Worm (Caenorhabditis elegans) whole organism, L4/young adult: ENCODE measurements around the gene yif-1.
"Not testable (repeated sequence)": the region's sequence is repeated elsewhere in the genome, so short reads cannot be mapped to it uniquely, and the experiment has no call there.

ENCODE experiments used
- W03F9.2 ChIP-seq: fragments of 150-350 bp; optimal IDR thresholded peaks from 2 replicates; lab custom pipeline; 2014; ENCODE audit warnings: missing biosample characterization, missing genetic modification characterization
- dao-5 ChIP-seq: sonication (generic microtip); optimal IDR thresholded peaks from 2 replicates; lab custom pipeline; 2016; ENCODE audit warnings: missing genotype, missing genetic modification characterization, moderate library complexity, missing compliant biosample characterization
- him-1 ChIP-seq: sonication (generic microtip); optimal IDR thresholded peaks from 2 replicates; lab custom pipeline; 2016; ENCODE audit warnings: missing genotype, missing genetic modification reagents, missing genetic modification characterization, missing compliant biosample characterization

yif-1 gene

DNA sequence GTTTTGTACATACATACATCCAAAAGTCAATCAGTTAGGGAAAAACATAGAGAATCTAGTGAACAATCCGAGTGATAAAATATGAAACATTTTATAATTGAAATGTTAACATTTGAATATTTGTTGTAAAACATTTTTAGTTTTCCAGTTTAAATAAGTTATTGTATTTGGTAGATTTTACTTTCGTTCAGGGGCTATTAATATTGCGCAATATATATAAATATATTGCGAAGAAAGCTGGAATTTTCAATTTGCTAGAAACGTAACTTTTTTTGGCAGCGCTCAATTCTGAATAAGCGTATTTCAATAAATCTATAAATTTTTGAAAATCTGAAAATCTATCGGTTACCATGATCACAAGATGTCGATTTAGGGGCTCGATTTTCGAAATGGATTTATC is 47.2 kb downstream of the yif-1 start:
- TF ChIP-seq him-1 (tag; lab: Kevin White, UChicago) (no peak), dao-5 (no peak), W03F9.2 (no peak)

DNA sequence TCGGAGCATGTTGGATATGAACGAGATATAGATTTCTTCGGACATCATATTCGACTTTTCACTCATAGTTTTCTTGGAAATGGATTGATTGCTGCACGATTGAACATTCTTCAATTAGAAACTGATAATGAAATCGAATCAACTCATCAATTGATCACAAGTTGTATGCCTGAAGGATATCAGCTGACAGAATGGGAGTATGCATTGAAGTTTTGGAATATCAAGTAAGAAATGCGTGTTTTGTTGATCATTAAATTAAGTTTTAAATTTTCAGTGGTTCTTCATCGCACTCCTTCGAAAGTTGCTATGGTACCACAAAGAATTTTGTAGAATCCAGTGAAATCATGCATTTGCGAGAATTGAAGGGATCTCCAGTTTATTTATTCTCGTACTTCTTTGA is 48.3 kb downstream of the yif-1 start:
- TF ChIP-seq W03F9.2 (no peak), him-1 (tag; lab: Kevin White, UChicago) (no peak), dao-5 (no peak)

DNA sequence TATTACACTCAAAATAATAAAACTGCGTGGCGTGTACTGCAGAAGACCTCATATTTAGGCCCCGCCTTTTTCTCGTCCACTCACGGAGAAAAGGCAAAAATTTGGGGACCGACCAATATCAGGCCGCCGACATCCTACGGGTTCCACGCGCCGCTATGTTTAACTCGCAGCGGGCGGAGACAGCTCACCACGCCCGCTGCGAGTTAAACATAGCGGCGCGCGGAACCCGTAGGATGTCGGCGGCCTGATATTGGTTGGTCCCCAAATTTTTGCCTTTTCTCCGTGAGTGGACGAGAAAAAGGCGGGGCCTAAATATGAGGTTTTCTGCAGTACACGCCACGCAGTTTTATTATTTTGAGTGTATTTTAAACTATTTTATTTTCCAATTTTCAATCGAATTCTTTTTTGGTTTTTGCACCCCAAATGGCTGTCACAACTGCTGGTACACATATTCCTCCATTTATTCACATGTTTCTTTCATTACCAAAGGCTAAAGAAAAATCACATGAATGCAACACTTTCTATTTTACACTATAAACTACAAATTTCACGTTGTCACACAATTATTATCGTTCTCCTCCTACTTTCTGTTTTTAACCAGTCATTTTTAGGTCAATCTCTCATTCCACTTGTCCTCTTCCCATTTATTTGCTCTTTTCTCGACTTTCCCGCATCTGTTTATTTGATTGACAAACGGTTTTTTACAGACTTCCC is 50.5 kb downstream of the yif-1 start, which contains the start of gene uda-1:
uda-1 (plus strand) TSS at position 708 of the 714 bp plus-strand sequence.
- TF ChIP-seq dao-5; W03F9.2; him-1 (tag; lab: Kevin White, UChicago): not testable (repeated sequence)

DNA sequence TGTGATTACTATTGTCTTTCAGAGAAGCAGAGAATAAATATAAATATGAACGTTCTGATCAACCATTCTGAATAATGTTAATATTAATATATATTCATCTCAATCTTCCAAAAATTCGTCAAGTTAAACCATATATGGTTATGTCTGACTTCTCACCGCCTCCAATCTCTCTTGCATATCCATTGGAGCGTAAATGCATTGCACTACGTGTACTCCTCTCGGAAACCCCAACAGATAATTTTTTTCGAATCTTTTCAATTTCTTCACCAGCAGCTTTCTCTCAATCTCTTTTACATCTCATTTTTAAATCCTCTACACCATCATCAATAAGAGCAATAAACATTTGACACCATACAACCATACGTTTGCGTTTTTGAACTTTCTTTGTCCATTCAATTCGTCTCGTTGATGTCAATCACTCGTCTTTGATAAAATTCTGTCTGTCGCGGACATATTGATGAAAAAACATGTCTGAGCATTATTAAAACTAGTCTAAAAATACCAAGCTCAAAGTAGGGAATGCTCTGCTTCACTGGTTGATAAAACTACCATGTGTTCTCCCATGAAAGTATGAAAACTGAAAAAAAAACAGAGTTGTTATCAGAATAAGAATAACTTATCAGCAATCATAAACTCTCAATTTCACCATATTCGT is 51.3 kb downstream of the yif-1 start:
- no peak for TF ChIP-seq dao-5
- TF ChIP-seq W03F9.2, result peak; percentile 74

DNA sequence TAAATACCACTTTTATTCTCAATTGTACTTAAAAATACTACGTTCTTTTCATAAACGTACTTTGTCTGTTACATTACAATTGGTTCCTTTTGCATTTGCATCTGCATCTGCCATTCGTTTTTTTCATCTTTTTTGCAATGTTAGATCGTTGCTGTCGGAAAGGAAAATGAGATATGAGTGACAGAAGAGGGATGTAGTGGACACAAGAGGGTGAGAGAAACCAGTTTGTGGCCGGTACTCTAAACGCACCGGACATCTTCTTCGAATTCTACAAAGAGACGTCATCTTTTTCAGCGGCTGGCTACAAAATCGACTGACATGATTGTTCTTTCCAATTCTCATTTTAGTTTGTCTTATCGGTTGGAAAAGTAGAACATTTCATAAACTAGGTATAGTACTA is 52.0 kb downstream of the yif-1 start:
- TF ChIP-seq dao-5 (no peak), him-1 (tag; lab: Kevin White, UChicago) (no peak), W03F9.2 (no peak)

DNA sequence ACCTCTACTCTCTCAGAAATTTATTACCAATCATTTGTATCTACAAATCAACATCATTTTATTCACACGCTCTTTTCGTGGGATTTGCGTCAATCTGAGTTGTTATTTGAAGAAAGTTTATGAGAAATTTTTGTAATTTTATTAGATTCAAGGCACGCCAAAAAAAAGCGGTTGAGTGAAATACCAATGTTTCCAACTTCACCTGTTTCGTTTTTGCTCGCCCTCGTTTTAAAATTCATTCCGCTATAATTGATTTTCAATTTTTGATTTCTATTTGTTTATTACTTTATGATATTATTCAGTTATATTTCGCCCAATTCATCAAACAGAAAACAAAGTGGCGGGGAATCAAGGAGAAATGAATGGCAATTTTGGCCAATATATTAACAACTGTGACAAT is 54.0 kb downstream of the yif-1 start, which contains the start of gene K08H10.10:
K08H10.10 (plus strand) TSS at position 301 of the 400 bp plus-strand sequence.
- TF ChIP-seq dao-5 (no peak), him-1 (tag; lab: Kevin White, UChicago) (no peak), W03F9.2 (no peak)
